Worm (Caenorhabditis elegans): ENCODE data around the gene fbxc-22.

DNA sequence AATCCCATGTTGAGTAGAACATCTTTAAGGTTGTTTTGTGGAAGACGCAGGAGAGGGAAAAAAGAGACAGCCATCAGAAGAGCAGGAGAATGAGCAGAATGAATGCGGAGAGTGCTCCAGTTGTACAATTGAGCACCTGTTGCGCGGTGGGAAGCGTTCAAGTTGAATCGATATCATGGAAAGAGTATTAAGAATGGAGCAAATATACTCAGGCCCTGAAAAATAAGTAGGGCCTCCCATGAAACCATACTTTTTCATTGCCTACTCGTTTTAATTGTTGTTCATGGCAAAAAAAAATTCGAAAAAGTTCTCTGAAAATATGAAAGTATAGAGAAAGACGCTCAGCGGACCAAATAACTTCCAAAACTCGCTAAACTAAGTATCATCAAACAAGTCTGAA lies 28.2 kb upstream of the fbxc-22 start, which contains the start of gene fbxb-48:
- no peak for TF ChIP-seq ama-1 (optimal IDR thresholded peaks at IDR 0.05)
- no peak for TF ChIP-seq unc-39 (tag; optimal IDR thresholded peaks at IDR 0.05)
- no peak for TF ChIP-seq nhr-23 (tag; optimal IDR thresholded peaks at IDR 0.05)
- no peak for TF ChIP-seq nhr-12 (tag; optimal IDR thresholded peaks at IDR 0.05)
- TF ChIP-seq elt-1 (tag; optimal IDR thresholded peaks at IDR 0.05): no peak
- TF ChIP-seq blmp-1 (tag; optimal IDR thresholded peaks at IDR 0.05; ENCODE audit: insufficient read depth): no peak
- TF ChIP-seq elt-3 (tag; optimal IDR thresholded peaks at IDR 0.05): no peak
- no peak for TF ChIP-seq zag-1 (tag; optimal IDR thresholded peaks at IDR 0.05)
- TF ChIP-seq fos-1 (tag; optimal IDR thresholded peaks at IDR 0.05): no peak
- TF ChIP-seq nhr-237 (tag; optimal IDR thresholded peaks at IDR 0.05): no peak
- TF ChIP-seq lin-11 (tag; optimal IDR thresholded peaks at IDR 0.05): no peak
- TF ChIP-seq ZK546.5 (tag; optimal IDR thresholded peaks at IDR 0.05): no peak
- TF ChIP-seq lin-13 (GFP tag; optimal IDR thresholded peaks at IDR 0.05): no peak
